Fruit fly (Drosophila melanogaster): ENCODE results near the gene gfzf.

dm6 chr3R:7169927-7170326 is 19.2 kb upstream of the gfzf start:
- no peak for TF ChIP-seq Eip93F (GFP tag; optimal IDR thresholded peaks at IDR 0.05)
- no peak for TF ChIP-seq Lpt (GFP tag; optimal IDR thresholded peaks at IDR 0.05)
- TF ChIP-seq net (GFP tag; optimal IDR thresholded peaks at IDR 0.05) = no peak
- no peak for TF ChIP-seq Ets96B (tag; optimal IDR thresholded peaks at IDR 0.05)
- TF ChIP-seq CG6854 (GFP tag; optimal IDR thresholded peaks at IDR 0.05) = no peak
- TF ChIP-seq CG31627 (GFP tag; optimal IDR thresholded peaks at IDR 0.05) = no peak
- no peak for TF ChIP-seq CG34406 (GFP tag; optimal IDR thresholded peaks at IDR 0.05)
- no peak for TF ChIP-seq CG16779 (tag; optimal IDR thresholded peaks at IDR 0.05)
- no peak for TF ChIP-seq OdsH (GFP tag; optimal IDR thresholded peaks at IDR 0.05)
- no peak for TF ChIP-seq CG6163 (GFP tag; IDR thresholded peaks at IDR 0.05)
- TF ChIP-seq CG11762 (GFP tag; optimal IDR thresholded peaks at IDR 0.05; ENCODE audit: insufficient read depth) = no peak
- no peak for TF ChIP-seq pdm3 (GFP tag; optimal IDR thresholded peaks at IDR 0.05)
- no peak for TF ChIP-seq esn (GFP tag; optimal IDR thresholded peaks at IDR 0.05)
- TF ChIP-seq Hr39 (GFP tag; optimal IDR thresholded peaks at IDR 0.05) = no peak
